Worm (Caenorhabditis elegans) whole organism, L1 larva: ENCODE measurements around the gene C35A11.2.

ENCODE experiments used
- zag-1 ChIP-seq: fragments of 150-350 bp; optimal IDR thresholded peaks from 2 replicates; lab custom pipeline; 2014; ENCODE audit warnings: missing biosample characterization, missing genetic modification characterization
- ztf-11 ChIP-seq, 2 experiments: sonication (generic microtip); optimal IDR thresholded peaks; 2 replicates each; lab custom pipeline; 2016 to 2017; ENCODE audit warnings: missing genetic modification characterization in 2 of 2, missing biosample characterization in 1 of 2, missing compliant biosample characterization in 1 of 2

- TF ChIP-seq zag-1 (no peak), ztf-11 (tag; optimal IDR thresholded peaks at IDR 0.05; lab: Kevin White, UChicago) (no peak)
These were observed 17.8 kb downstream of the C35A11.2 start for ce11 chrV:5403938-5404337.
